Fruit fly (Drosophila melanogaster): ENCODE measurements around the gene B-H2.

The B-H2 gene

DNA sequence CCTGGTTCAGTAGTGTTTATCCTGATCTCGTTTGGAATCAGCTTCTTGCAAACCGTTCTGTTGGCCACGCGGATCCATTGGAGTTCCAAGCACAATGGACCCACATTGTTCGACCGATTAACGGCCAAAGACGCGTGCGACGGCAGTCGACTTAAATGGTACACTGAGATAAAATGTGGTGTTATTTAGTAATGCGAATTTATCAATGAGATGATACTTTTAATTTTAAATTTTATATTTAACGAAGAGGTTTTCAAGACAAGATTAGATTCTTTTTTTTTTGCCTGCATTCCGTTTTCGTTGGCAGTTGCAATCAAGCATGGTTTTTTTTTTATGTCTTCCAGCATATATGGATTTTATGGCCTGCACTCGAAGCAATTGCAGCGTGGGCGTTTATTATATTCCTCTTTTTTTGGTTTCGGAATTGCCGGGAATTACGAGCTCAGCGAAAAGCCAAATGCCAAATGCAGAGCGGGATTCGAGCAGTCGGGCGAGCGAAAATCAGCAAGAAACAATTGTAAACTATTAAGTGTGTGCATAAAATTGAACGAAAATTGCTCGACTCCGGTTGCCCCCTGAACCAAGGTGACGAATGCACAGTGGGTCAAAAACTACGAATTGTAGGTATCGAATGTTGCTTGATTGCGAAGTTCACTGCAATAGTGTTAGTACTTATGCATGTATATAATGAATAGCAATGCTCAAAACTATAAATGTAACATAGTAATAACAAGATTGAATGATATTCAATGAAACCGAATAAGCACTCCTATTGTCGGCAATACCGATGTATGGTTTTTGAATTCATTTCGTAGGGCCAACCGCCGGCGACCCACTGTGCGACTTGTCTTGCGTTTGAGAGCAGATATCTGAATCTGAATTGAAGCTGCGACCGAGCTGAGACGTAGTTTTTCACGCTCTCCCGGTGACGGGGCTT lies 15.2 kb upstream of the B-H2 start (continued):
- TF ChIP-seq usp (GFP tag; optimal IDR thresholded peaks at IDR 0.05) (no peak), gsb (GFP tag; IDR thresholded peaks at IDR 0.05) (peak; percentile 59; the same call in 1 of the 2 replicates), oc (tag; optimal IDR thresholded peaks at IDR 0.05) (peak; percentile 12), tx (GFP tag; optimal IDR thresholded peaks at IDR 0.05) (peak; percentile 15), CG6854 (GFP tag; optimal IDR thresholded peaks at IDR 0.05) (no peak), trh (GFP tag; optimal IDR thresholded peaks at IDR 0.05) (no peak), CG10431 (GFP tag; optimal IDR thresholded peaks at IDR 0.05) (no peak), CG33557 (GFP tag; optimal IDR thresholded peaks at IDR 0.05) (peak; percentile 18), CG5953 (GFP tag; IDR thresholded peaks at IDR 0.05) (no peak), CG4820 (GFP tag; optimal IDR thresholded peaks at IDR 0.05) (peak; percentile 23), CG10979 (tag; optimal IDR thresholded peaks at IDR 0.05) (peak; percentile 43), CG13296 (GFP tag; optimal IDR thresholded peaks at IDR 0.05) (peak; percentile 68), MTF-1 (GFP tag; optimal IDR thresholded peaks at IDR 0.05; ENCODE audit: borderline replicate concordance) (no peak), D19A (tag; optimal IDR thresholded peaks at IDR 0.05) (peak; percentile 48), Hr51 (GFP tag; optimal IDR thresholded peaks at IDR 0.05) (peak; percentile 64 to 78), Dip3 (GFP tag; optimal IDR thresholded peaks at IDR 0.05) (peak; percentile 30), schlank (tag; optimal IDR thresholded peaks at IDR 0.05) (peak; percentile 14), Dref (GFP tag; IDR thresholded peaks at IDR 0.05) (no peak), Gsc (GFP tag; IDR thresholded peaks at IDR 0.05) (no peak), sd (tag; optimal IDR thresholded peaks at IDR 0.05) (peak; percentile 26), stwl (tag; optimal IDR thresholded peaks at IDR 0.05) (no peak), CG13123 (GFP tag; optimal IDR thresholded peaks at IDR 0.05) (no peak), CG10462 (GFP tag; optimal IDR thresholded peaks at IDR 0.05) (no peak), CG43689 (GFP tag; IDR thresholded peaks at IDR 0.05) (no peak), toy (GFP tag; IDR thresholded peaks at IDR 0.05) (0 out of 2 replicates have a peak, but pooled peaks have one; percentile 7), Stat92E (GFP tag; optimal IDR thresholded peaks at IDR 0.05) (no peak), cas (GFP tag; IDR thresholded peaks at IDR 0.05) (0 out of 2 replicates have a peak, but pooled peaks have one; percentile 26), Sry-β (GFP tag; optimal IDR thresholded peaks at IDR 0.05) (no peak), sob (GFP tag; IDR thresholded peaks at IDR 0.05) (peak; percentile 59), pnt (GFP tag; optimal IDR thresholded peaks at IDR 0.05) (peak; percentile 45), shn (GFP tag; optimal IDR thresholded peaks at IDR 0.05) (peak; percentile 58), CG1792 (GFP tag; optimal IDR thresholded peaks at IDR 0.05) (no peak), wdn (GFP tag; IDR thresholded peaks at IDR 0.05) (peak; percentile 55), gt (GFP tag; IDR thresholded peaks at IDR 0.05) (no peak), CG12236 (GFP tag; optimal IDR thresholded peaks at IDR 0.05) (peak; percentile 14), H15 (GFP tag; IDR thresholded peaks at IDR 0.05) (peak; percentile 27; the same call in 1 of the 3 replicates), CG17568 (GFP tag; optimal IDR thresholded peaks at IDR 0.05) (peak; percentile 67), Nf-YB (GFP tag; optimal IDR thresholded peaks at IDR 0.05) (peak; percentile 22), CG2116 (GFP tag; optimal IDR thresholded peaks at IDR 0.05) (peak; percentile 5), crol (GFP tag; IDR thresholded peaks at IDR 0.05) (no peak), dmrt11E (tag; optimal IDR thresholded peaks at IDR 0.05) (peak; percentile 45), zfh1 (GFP tag; IDR thresholded peaks at IDR 0.05) (peak; percentile 50; the same call in 2 of the 3 replicates), Lhr (GFP tag; optimal IDR thresholded peaks at IDR 0.05) (no peak), stc (GFP tag; IDR thresholded peaks at IDR 0.05) (peak; percentile 62), CG18599 (GFP tag; optimal IDR thresholded peaks at IDR 0.05) (peak; percentile 76), gcm2 (GFP tag; optimal IDR thresholded peaks at IDR 0.05) (peak; percentile 20), btn (GFP tag; optimal IDR thresholded peaks at IDR 0.05) (peak; percentile 38), tgo (GFP tag; IDR thresholded peaks at IDR 0.05) (peak; percentile 51; the same call in 1 of the 3 replicates)

All from whole organism, embryonic.